Worm (Caenorhabditis elegans) whole organism, early embryonic: Measurements from ENCODE around the gene F53B7.4.

Experiments
- B0310.2 ChIP-seq: sonication (generic microtip); optimal IDR thresholded peaks from 2 replicates; lab custom pipeline; 2016; ENCODE audit warnings: mild to moderate bottlenecking, missing genetic modification characterization, missing compliant biosample characterization
- F13C5.2 ChIP-seq: sonication (generic microtip); optimal IDR thresholded peaks from 2 replicates; lab custom pipeline; 2017; ENCODE audit warnings: mild to moderate bottlenecking, missing genetic modification characterization, inconsistent platforms, missing compliant biosample characterization
- aly-1 ChIP-seq: sonication (generic microtip); optimal IDR thresholded peaks from 2 replicates; lab custom pipeline; 2016; ENCODE audit warnings: missing genetic modification characterization, missing compliant biosample characterization
- ama-1 ChIP-seq: fragments of 150-350 bp; optimal IDR thresholded peaks from 2 replicates; lab custom pipeline; 2014
- ceh-13 ChIP-seq: fragments of 200-800 bp; sonication (Bioruptor generic); optimal IDR thresholded peaks from 2 replicates; lab custom pipeline; 2018; ENCODE audit warnings: mild to moderate bottlenecking, missing genetic modification characterization, missing compliant biosample characterization
- ceh-36 ChIP-seq: sonication (generic microtip); optimal IDR thresholded peaks from 2 replicates; lab custom pipeline; 2016; ENCODE audit warnings: missing genetic modification characterization, inconsistent platforms, missing compliant biosample characterization
- ets-7 ChIP-seq: sonication (generic microtip); optimal IDR thresholded peaks from 2 replicates; lab custom pipeline; 2016; ENCODE audit warnings: missing genotype, missing genetic modification characterization, missing compliant biosample characterization
- flt-1 ChIP-seq: fragments of 200-800 bp; sonication (Bioruptor generic); IDR thresholded peaks from 2 replicates; pipeline ENCODE4 v1.3.6; 2022; ENCODE audit warnings: missing genetic modification characterization, missing compliant biosample characterization
- hmbx-1 ChIP-seq: sonication (generic microtip); optimal IDR thresholded peaks from 2 replicates; lab custom pipeline; 2016; ENCODE audit warnings: mild to moderate bottlenecking, missing genetic modification characterization, missing compliant biosample characterization
- hmg-4 ChIP-seq: fragments of 200-800 bp; sonication (Bioruptor generic); optimal IDR thresholded peaks from 2 replicates; lab custom pipeline; 2018; ENCODE audit warnings: mild to moderate bottlenecking, missing genetic modification characterization, missing compliant biosample characterization
- hnd-1 ChIP-seq: sonication (generic microtip); optimal IDR thresholded peaks from 2 replicates; lab custom pipeline; 2016; ENCODE audit warnings: missing genetic modification characterization, missing compliant biosample characterization
- pes-1 ChIP-seq: fragments of 200-800 bp; sonication (Bioruptor generic); IDR thresholded peaks from 2 replicates; pipeline ENCODE4 v1.3.6; 2022; ENCODE audit warnings: missing genetic modification reagents, missing genetic modification characterization, missing compliant biosample characterization
- scrt-1 ChIP-seq: fragments of 200-800 bp; sonication (Bioruptor generic); IDR thresholded peaks from 2 replicates; pipeline ENCODE4 v1.3.6; 2022; ENCODE audit warnings: missing genetic modification characterization, missing compliant biosample characterization
- sea-1 ChIP-seq: fragments of 200-800 bp; sonication (Bioruptor generic); conservative IDR thresholded peaks from 2 replicates; pipeline ENCODE4 v1.3.6; 2022; ENCODE audit warnings: missing genetic modification characterization, missing compliant biosample characterization
- tbx-11 ChIP-seq: fragments of 200-800 bp; sonication (Bioruptor generic); IDR thresholded peaks from 2 replicates; pipeline ENCODE4 v1.3.6; 2022; ENCODE audit warnings: missing genetic modification characterization, missing compliant biosample characterization
- tbx-37 ChIP-seq: fragments of 200-800 bp; sonication (Bioruptor generic); conservative IDR thresholded peaks from 2 replicates; pipeline ENCODE4 v1.3.6; 2022; ENCODE audit warnings: missing genetic modification reagents, missing genetic modification characterization, missing compliant biosample characterization
- tra-4 ChIP-seq: sonication (generic microtip); optimal IDR thresholded peaks from 2 replicates; lab custom pipeline; 2017; ENCODE audit warnings: missing genetic modification characterization, missing compliant biosample characterization

The F53B7.4 gene

DNA sequence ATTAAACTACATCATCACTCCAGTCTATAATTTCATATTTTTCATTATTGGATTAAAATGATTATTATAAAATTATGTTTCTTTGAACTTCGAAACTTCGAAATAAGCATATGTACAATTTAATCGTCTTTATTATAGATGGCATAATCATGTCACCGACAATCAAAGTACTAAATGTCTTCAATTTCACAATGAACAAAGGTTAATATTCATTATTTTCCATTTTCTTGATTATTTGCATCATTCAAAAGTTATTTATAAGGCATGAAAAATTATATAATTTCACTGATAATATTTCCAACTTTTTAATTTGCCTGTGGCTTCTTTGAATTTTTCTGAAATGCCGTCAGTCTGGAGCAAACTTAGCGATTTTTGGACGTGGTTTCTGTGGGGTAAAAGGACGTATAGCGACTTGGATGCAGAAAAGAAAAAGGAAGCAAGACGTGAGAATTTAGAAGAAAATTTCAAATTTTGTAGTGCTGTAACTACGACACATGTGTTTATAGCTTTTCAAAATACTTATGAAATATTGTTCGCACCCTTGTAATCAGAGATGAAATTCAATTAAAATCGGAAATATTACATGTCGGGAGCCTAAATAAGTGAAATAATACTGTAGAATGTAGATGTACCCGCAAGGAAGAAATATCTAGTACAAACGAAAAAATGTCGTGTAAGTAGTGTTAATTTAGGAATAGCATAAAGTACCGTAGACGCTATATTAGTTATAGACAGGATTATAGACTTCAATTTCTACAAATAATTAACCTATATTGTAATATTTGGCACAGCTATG lies 46.5 kb downstream of the F53B7.4 start, which contains the start of gene F17C11.13:
F17C11.13 (plus strand) TSS at position 243 of the 796 bp plus-strand sequence.
- no peak for TF ChIP-seq ceh-13
- no peak for TF ChIP-seq ceh-36
- TF ChIP-seq pes-1 = no peak
- no peak for TF ChIP-seq hmbx-1 (tag; lab: Kevin White, UChicago)
- no peak for TF ChIP-seq ets-7 (tag; lab: Kevin White, UChicago)

DNA sequence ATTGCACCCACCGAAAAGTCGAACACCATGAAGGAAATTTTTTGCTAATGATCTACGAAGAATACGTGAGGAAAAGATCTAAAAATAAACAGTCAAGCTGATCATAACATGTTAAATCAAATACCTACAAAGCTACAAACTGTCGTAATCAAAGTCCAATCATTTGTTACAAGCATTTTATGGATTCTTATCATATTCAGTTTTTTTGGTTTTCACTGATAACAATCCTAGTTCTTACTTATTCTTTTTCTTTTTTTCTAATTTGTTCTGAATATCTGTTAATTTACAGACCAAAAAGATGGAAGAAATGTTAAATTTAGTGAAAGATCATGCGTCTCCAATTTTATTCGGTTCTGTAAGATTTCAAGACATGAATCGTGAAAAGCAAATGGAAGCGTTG lies 47.5 kb downstream of the F53B7.4 start, which contains the start of gene F17C11.6:
F17C11.6 (plus strand) TSS at position 290 of the 400 bp plus-strand sequence.
- TF ChIP-seq pes-1 (no peak), F13C5.2 (tag; lab: Kevin White, UChicago) (no peak), tbx-37 (GFP tag; lab: Robert Waterston, UW) (no peak), hmg-4 (GFP tag; lab: Kevin White, UChicago) (no peak), aly-1 (tag; lab: Kevin White, UChicago) (no peak), ama-1 (lab: Kevin White, UChicago) (no peak), ceh-13 (no peak), B0310.2 (tag; lab: Kevin White, UChicago) (no peak), ets-7 (tag; lab: Kevin White, UChicago) (no peak), scrt-1 (no peak), hnd-1 (tag; lab: Kevin White, UChicago) (no peak), ceh-36 (no peak), sea-1 (GFP tag; lab: Robert Waterston, UW) (no peak), tbx-11 (no peak), hmbx-1 (tag; lab: Kevin White, UChicago) (no peak), tra-4 (tag; lab: Kevin White, UChicago) (no peak), flt-1 (no peak)

DNA sequence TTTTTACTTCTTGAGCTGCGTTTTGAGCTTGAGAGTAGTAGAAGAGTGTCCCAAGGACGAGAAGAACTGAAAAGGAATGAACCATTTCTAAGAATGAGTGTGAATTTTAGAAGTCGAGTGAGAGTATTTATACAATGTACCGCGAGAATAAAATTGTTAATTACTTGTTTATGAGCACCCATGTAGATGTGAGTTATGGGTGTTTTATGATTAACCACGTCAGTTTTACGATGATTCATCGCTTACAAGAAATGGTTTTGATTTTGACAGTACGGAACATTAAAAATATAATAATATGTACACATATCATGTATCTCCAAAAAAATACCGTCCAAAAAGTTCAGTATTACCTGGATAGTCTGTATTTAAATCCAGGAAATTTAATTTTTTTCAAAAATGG lies 48.0 kb downstream of the F53B7.4 start, which contains the start of gene clec-221:
clec-221 (minus strand) TSS at position 101 of the 400 bp plus-strand sequence.
- no peak for TF ChIP-seq tbx-37 (GFP tag; lab: Robert Waterston, UW)
- TF ChIP-seq tra-4 (tag; lab: Kevin White, UChicago) = no peak
- TF ChIP-seq ets-7 (tag; lab: Kevin White, UChicago) = no peak
- no peak for TF ChIP-seq pes-1
- no peak for TF ChIP-seq B0310.2 (tag; lab: Kevin White, UChicago)
- no peak for TF ChIP-seq hnd-1 (tag; lab: Kevin White, UChicago)
- TF ChIP-seq aly-1 (tag; lab: Kevin White, UChicago) = no peak
- TF ChIP-seq ama-1 (lab: Kevin White, UChicago) = no peak
- TF ChIP-seq tbx-11 = no peak
- TF ChIP-seq ceh-36 = no peak
- TF ChIP-seq sea-1 (GFP tag; lab: Robert Waterston, UW) = no peak

DNA sequence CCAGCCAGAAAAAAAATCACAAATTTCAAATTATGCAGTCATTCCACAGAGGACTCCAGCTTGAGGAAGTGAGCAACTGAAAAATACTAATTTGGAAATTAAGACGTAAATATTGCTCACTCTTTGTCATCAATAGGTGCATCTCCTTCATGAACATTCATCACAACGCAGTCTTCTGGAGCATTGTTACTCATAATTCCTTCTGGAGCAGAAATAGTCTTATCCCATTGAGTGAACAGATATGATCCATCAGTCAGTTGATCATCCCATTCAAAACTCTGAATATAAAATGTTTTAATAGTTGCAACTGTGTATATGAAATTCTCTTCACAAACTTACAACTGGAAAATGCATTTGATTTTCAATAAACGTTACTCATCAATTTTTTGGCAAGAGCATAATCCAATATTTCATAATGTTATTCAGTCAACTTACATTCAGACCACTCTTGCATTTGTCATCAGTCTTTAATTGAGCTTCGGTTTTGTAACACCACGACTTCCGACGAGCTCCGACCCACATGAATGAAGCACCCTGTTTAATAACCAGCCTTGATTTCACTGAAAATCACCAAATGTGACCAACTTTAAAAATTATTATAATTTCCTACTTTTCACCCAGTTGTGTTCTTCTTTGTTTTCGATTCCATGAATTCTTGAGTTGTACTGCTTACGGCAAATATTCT lies 48.7 kb downstream of the F53B7.4 start:
- TF ChIP-seq tbx-37 (GFP tag; lab: Robert Waterston, UW) = no peak
- no peak for TF ChIP-seq ceh-36
- no peak for TF ChIP-seq pes-1
- no peak for TF ChIP-seq ets-7 (tag; lab: Kevin White, UChicago)
- no peak for TF ChIP-seq hnd-1 (tag; lab: Kevin White, UChicago)
- no peak for TF ChIP-seq B0310.2 (tag; lab: Kevin White, UChicago)
- no peak for TF ChIP-seq ama-1 (lab: Kevin White, UChicago)
- TF ChIP-seq sea-1 (GFP tag; lab: Robert Waterston, UW) = no peak
- no peak for TF ChIP-seq F13C5.2 (tag; lab: Kevin White, UChicago)
- TF ChIP-seq tra-4 (tag; lab: Kevin White, UChicago) = no peak

DNA sequence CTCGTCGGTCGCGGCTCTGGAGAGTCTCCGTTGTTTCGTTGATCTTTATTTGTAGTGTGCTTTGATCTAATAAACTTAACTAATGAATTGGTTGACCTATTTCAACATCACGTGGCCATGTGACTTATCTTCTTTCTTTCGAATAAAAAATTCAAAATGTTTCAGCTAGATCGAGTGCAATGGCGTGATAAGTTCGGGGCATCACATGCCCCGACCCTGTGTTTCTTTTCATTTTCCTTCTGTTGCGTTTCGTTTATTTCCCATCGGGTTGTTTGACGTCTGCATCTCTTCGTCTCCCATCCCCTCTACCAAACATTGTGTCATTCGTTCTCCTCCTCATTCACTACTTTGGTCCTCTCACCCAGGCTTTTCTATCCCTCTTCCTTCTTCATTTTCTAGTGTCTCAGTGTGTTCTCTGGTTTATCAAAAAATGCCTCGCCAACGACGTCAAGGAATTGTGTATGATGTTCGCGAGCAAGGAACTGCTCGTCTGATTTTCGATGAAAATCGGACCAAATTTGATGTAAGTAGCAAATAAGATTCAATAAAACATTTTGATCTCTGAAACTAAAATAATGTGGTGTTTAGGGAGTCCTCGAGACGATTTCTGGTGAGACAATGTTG lies 50.6 kb downstream of the F53B7.4 start, which contains the start of gene F17C11.4:
F17C11.4 (plus strand) TSS at position 206 of the 624 bp plus-strand sequence.
- TF ChIP-seq hnd-1 (tag; lab: Kevin White, UChicago) (no peak), ets-7 (tag; lab: Kevin White, UChicago) (no peak), F13C5.2 (tag; lab: Kevin White, UChicago) (no peak), tbx-37 (GFP tag; lab: Robert Waterston, UW) (peak; percentile 17; the same call in 1 of the 2 replicates), ceh-13 (no peak), sea-1 (GFP tag; lab: Robert Waterston, UW) (0 out of 2 replicates have a peak, but pooled peaks have one; percentile 6), aly-1 (tag; lab: Kevin White, UChicago) (no peak)
